Worm (Caenorhabditis elegans): Measurements from ENCODE around the gene C15C8.5.

The C15C8.5 gene

ce11 chrV:12714120-12714519, 33.7 kb upstream of the C15C8.5 start, which contains the start of gene R11D1.4:
Gene R11D1.4, minus strand, starts transcription at chrV:12714220.
- no peak for TF ChIP-seq ceh-82 (tag; optimal IDR thresholded peaks at IDR 0.05)
- no peak for TF ChIP-seq unc-62 (GFP tag; optimal IDR thresholded peaks at IDR 0.05)
- TF ChIP-seq nhr-77 (tag; optimal IDR thresholded peaks at IDR 0.05): no peak
- TF ChIP-seq peb-1 (tag; optimal IDR thresholded peaks at IDR 0.05): no peak
- TF ChIP-seq blmp-1 (tag; optimal IDR thresholded peaks at IDR 0.05; ENCODE audit: insufficient read depth): no peak
- TF ChIP-seq sma-3 (GFP tag; optimal IDR thresholded peaks at IDR 0.05): no peak
- TF ChIP-seq F13H6.1 (tag; optimal IDR thresholded peaks at IDR 0.05): no peak

ce11 chrV:12716447-12716846, 31.4 kb upstream of the C15C8.5 start, which contains the start of gene str-178:
Gene str-178, minus strand, starts transcription at chrV:12716547.
- TF ChIP-seq ceh-82 (tag; optimal IDR thresholded peaks at IDR 0.05) (no peak), Y55F3AM.14 (GFP tag; optimal IDR thresholded peaks at IDR 0.05) (no peak), aly-2 (tag; optimal IDR thresholded peaks at IDR 0.05) (no peak), unc-62 (GFP tag; optimal IDR thresholded peaks at IDR 0.05) (no peak), mab-5 (tag; optimal IDR thresholded peaks at IDR 0.05) (no peak), blmp-1 (tag; optimal IDR thresholded peaks at IDR 0.05; ENCODE audit: insufficient read depth) (no peak), nhr-23 (tag; optimal IDR thresholded peaks at IDR 0.05) (no peak), alr-1 (tag; optimal IDR thresholded peaks at IDR 0.05) (no peak), mbf-1 (tag; optimal IDR thresholded peaks at IDR 0.05) (no peak)

- no peak for TF ChIP-seq nhr-23 (tag; optimal IDR thresholded peaks at IDR 0.05)
- TF ChIP-seq ceh-82 (tag; optimal IDR thresholded peaks at IDR 0.05): no peak
- TF ChIP-seq ZK546.5 (tag; optimal IDR thresholded peaks at IDR 0.05): no peak
- TF ChIP-seq gmeb-1 (tag; optimal IDR thresholded peaks at IDR 0.05): no peak
- no peak for TF ChIP-seq ztf-4 (tag; optimal IDR thresholded peaks at IDR 0.05)
- no peak for TF ChIP-seq egl-27 (tag; optimal IDR thresholded peaks at IDR 0.05)
- no peak for TF ChIP-seq crh-2 (tag; optimal IDR thresholded peaks at IDR 0.05)
- TF ChIP-seq nhr-25 (tag; optimal IDR thresholded peaks at IDR 0.05): no peak
- no peak for TF ChIP-seq nhr-77 (tag; optimal IDR thresholded peaks at IDR 0.05)
- no peak for TF ChIP-seq mab-5 (tag; optimal IDR thresholded peaks at IDR 0.05)
- no peak for TF ChIP-seq ceh-16 (tag; optimal IDR thresholded peaks at IDR 0.05)
- TF ChIP-seq elt-1 (tag; optimal IDR thresholded peaks at IDR 0.05): no peak
- no peak for TF ChIP-seq ztf-11 (tag; optimal IDR thresholded peaks at IDR 0.05)
- TF ChIP-seq aly-2 (tag; optimal IDR thresholded peaks at IDR 0.05): no peak
These were observed 29.2 kb upstream of the C15C8.5 start, which contains the start of gene str-181 for ce11 chrV:12718622-12719021. Gene str-181, minus strand, starts transcription at chrV:12718722.

ce11 chrV:12719713-12720112, 28.1 kb upstream of the C15C8.5 start, which contains the start of gene R11D1.7:
Gene R11D1.7, plus strand, starts transcription at chrV:12720013.
- no peak for TF ChIP-seq ztf-4 (tag; optimal IDR thresholded peaks at IDR 0.05)

DNA sequence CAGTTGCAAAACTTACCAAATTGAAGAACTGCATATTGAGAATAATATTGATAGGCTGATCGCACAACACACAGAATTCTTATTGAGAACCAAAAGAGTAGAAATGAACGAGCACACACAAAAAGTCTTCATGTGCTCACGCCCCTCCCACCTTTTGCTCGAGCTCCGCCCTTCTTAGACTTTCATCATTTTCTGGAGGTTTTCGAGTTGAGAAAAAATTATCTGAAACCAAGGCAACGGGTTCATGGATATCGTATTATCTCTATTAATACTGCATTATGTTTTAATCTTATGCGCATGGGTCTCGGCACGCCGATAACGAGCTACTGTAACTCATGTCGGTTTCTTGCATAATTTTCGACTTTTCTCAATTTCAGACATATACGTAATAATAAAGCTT, 21.9 kb upstream of the C15C8.5 start, which contains the start of gene R11D1.12:
TSS of gene R11D1.12 (minus strand) at position 101 of the 400 bp plus-strand sequence.
- TF ChIP-seq ztf-4 (tag; optimal IDR thresholded peaks at IDR 0.05): no peak
- no peak for TF ChIP-seq sma-9 (GFP tag; optimal IDR thresholded peaks at IDR 0.05)
- no peak for TF ChIP-seq sma-9 (tag; optimal IDR thresholded peaks at IDR 0.05)
- no peak for TF ChIP-seq R02D3.7 (tag; optimal IDR thresholded peaks at IDR 0.05)
- no peak for TF ChIP-seq dmd-4 (tag; optimal IDR thresholded peaks at IDR 0.05)
- TF ChIP-seq ama-1 (optimal IDR thresholded peaks at IDR 0.05): no peak
- no peak for TF ChIP-seq unc-39 (tag; optimal IDR thresholded peaks at IDR 0.05)
- no peak for TF ChIP-seq nhr-6 (tag; optimal IDR thresholded peaks at IDR 0.05)
- no peak for TF ChIP-seq peb-1 (tag; optimal IDR thresholded peaks at IDR 0.05)

DNA sequence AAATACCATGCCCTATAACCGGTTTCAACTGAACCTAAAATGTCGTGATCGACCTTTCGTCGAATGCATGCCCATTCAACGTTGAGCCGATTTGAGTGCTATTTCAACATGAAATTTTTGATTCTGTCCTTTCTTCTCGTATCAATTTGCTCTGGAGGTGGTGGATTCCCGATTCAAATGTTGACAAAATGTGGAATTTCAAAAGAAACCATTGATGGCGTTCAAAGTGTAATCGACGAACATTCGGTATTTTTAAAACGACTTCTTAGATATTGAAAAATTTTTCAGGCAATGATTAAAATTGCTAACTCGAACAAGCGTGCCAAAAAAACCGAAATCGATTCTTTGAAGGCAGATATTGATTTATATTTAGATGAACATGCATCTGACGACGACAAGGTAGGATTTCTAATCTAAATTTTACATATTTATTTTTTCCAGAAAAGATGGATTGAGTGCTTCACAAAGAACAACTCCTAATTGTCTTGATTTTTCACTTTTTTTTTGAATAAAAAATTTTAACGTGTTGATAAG, 20.6 kb upstream of the C15C8.5 start, which contains the start of gene R11D1.13:
TSS of gene R11D1.13 (plus strand) at position 51 of the 534 bp plus-strand sequence.
- TF ChIP-seq dmd-4 (tag; optimal IDR thresholded peaks at IDR 0.05) (no peak), ama-1 (optimal IDR thresholded peaks at IDR 0.05) (no peak), nhr-129 (tag; optimal IDR thresholded peaks at IDR 0.05) (no peak), lsy-2 (tag; optimal IDR thresholded peaks at IDR 0.05) (no peak), lin-39 (tag; optimal IDR thresholded peaks at IDR 0.05) (no peak), nhr-77 (tag; optimal IDR thresholded peaks at IDR 0.05) (no peak), mbf-1 (tag; optimal IDR thresholded peaks at IDR 0.05) (no peak), elt-3 (tag; optimal IDR thresholded peaks at IDR 0.05) (no peak), F13H6.1 (tag; optimal IDR thresholded peaks at IDR 0.05) (no peak)

Measured in whole organism, L2 larva.